Fruit fly (Drosophila melanogaster): ENCODE results near the gene rho.

Gene rho

DNA sequence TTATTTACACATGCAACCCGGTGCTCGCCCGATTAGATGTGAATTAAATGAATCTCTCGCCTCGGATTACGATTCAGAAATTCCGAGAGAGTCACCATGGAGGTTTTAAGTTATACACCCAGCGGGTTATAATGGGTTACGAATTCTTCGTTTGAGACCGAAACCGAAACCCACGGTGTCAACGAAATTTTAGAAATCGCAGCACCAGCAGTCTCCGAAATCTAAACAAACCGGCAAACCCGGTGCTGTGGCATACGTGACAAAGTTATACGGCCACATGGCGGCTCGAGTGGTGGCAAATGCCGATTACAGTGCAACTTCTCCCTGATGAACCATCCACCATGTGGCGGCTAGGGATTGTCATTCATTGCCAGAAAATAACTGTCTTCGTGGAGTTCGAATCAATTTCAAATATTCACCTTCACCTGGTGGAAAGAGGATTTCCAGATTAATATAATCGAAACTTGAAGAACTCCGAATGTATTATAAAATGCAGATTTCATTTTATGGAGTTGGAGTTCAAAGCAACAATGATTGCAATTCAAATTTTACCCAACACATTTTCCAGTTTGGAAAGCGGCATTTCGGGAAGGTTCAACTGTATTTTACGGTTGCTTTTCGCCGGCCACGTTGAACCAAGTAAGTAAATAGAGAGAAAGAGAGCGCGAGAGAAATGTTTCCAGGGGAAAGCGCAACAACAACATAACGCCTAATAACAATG, 52.4 kb downstream of the rho start (continued):
- TF ChIP-seq CG18599 (GFP tag; optimal IDR thresholded peaks at IDR 0.05) (peak; percentile 70), Bdp1 (GFP tag; optimal IDR thresholded peaks at IDR 0.05) (peak; percentile 45), hbn (GFP tag; IDR thresholded peaks at IDR 0.05; ENCODE audit: partially characterized antibody) (no peak), Mrtf (GFP tag; IDR thresholded peaks at IDR 0.05) (peak; percentile 46; the same call in 1 of the 3 replicates), dpn (GFP tag; optimal IDR thresholded peaks at IDR 0.05) (peak; percentile 60 to 77), sna (GFP tag; IDR thresholded peaks at IDR 0.05; ENCODE audit: partially characterized antibody) (no peak), CG11560 (tag; IDR thresholded peaks at IDR 0.05) (no peak), Asciz (GFP tag; optimal IDR thresholded peaks at IDR 0.05) (peak; percentile 76), sens (GFP tag) (peak; percentile 97), B-H1 (GFP tag; IDR thresholded peaks at IDR 0.05) (peak; percentile 35; the same call in 2 of the 3 replicates), CG6683 (GFP tag; optimal IDR thresholded peaks at IDR 0.05) (no peak), tx (GFP tag; optimal IDR thresholded peaks at IDR 0.05) (peak; percentile 52), CG14050 (GFP tag; IDR thresholded peaks at IDR 0.05) (no peak), CG7556 (GFP tag; optimal IDR thresholded peaks at IDR 0.05) (peak; percentile 81), wek (GFP tag; optimal IDR thresholded peaks at IDR 0.05) (no peak), CG18619 (GFP tag; optimal IDR thresholded peaks at IDR 0.05) (peak; percentile 78), CG10565 (GFP tag; optimal IDR thresholded peaks at IDR 0.05) (no peak), Oli (tag; optimal IDR thresholded peaks at IDR 0.05) (peak; percentile 82), CG1233 (GFP tag; optimal IDR thresholded peaks at IDR 0.05) (peak; percentile 71), CG7786 (GFP tag; optimal IDR thresholded peaks at IDR 0.05) (peak; percentile 66), CG12104 (GFP tag; optimal IDR thresholded peaks at IDR 0.05) (peak; percentile 23), crol (GFP tag; IDR thresholded peaks at IDR 0.05) (no peak), mirr (GFP tag; optimal IDR thresholded peaks at IDR 0.05) (no peak), gsb-n (tag; optimal IDR thresholded peaks at IDR 0.05) (peak; percentile 82), br (optimal IDR thresholded peaks at IDR 0.05) (no peak), unc-4 (GFP tag; IDR thresholded peaks at IDR 0.05; ENCODE audit: partially characterized antibody) (no peak), Oaz (GFP tag; IDR thresholded peaks at IDR 0.05) (no peak), ind (GFP tag; optimal IDR thresholded peaks at IDR 0.05) (peak; percentile 78), Deaf1 (tag; optimal IDR thresholded peaks at IDR 0.05) (peak; percentile 9), Meics (GFP tag; optimal IDR thresholded peaks at IDR 0.05) (peak; percentile 18), CG10267 (tag; optimal IDR thresholded peaks at IDR 0.05) (peak; percentile 56), jing (GFP tag; optimal IDR thresholded peaks at IDR 0.05) (peak; percentile 51), Fer1 (GFP tag; optimal IDR thresholded peaks at IDR 0.05) (peak; percentile 13), NFAT (GFP tag; IDR thresholded peaks at IDR 0.05) (0 out of 2 replicates have a peak, but pooled peaks have one; percentile 8), D19A (tag; optimal IDR thresholded peaks at IDR 0.05) (peak; percentile 67), CG1529 (GFP tag; optimal IDR thresholded peaks at IDR 0.05) (peak; percentile 78), MESR4 (GFP tag; optimal IDR thresholded peaks at IDR 0.05) (peak; percentile 8), CG3847 (GFP tag; IDR thresholded peaks at IDR 0.05) (peak; percentile 11; the same call in 1 of the 2 replicates), CG4404 (GFP tag; IDR thresholded peaks at IDR 0.05) (peak; percentile 66), Poxn (GFP tag; IDR thresholded peaks at IDR 0.05) (no peak), phol (tag; optimal IDR thresholded peaks at IDR 0.05) (peak; percentile 86), slbo (GFP tag; IDR thresholded peaks at IDR 0.05) (peak; percentile 48; the same call in 1 of the 2 replicates), CG2875 (GFP tag; optimal IDR thresholded peaks at IDR 0.05) (peak; percentile 68), CG30403 (GFP tag; optimal IDR thresholded peaks at IDR 0.05) (peak; percentile 85), hkb (optimal IDR thresholded peaks at IDR 0.05) (no peak), hkb (GFP tag; IDR thresholded peaks at IDR 0.05) (peak; percentile 69), en (GFP tag; optimal IDR thresholded peaks at IDR 0.05) (no peak), CG13624 (GFP tag; optimal IDR thresholded peaks at IDR 0.05) (peak; percentile 54), Hr3 (GFP tag; optimal IDR thresholded peaks at IDR 0.05) (peak; percentile 65), kni (GFP tag; optimal IDR thresholded peaks at IDR 0.05) (peak; percentile 84)
